Fruit fly (Drosophila melanogaster) whole organism, wandering third instar larva: ENCODE measurements around the gene CG3402.

Experiments
- CG32264 ChIP-seq: fragments of 200-800 bp; sonication (Bioruptor generic); optimal IDR thresholded peaks from 2 replicates; lab custom pipeline; 2016; ENCODE audit warnings: missing biosample characterization, missing genetic modification characterization
- Dfd ChIP-seq: fragments of >200 bp; optimal IDR thresholded peaks from 2 replicates; lab custom pipeline; 2017; ENCODE audit warnings: missing biosample characterization, missing genetic modification characterization
- Dif ChIP-seq: fragments of 200-275, 200-300 bp; sonication (Bioruptor generic); optimal IDR thresholded peaks from 2 replicates; lab custom pipeline; 2018; ENCODE audit warnings: missing biosample characterization, missing genetic modification characterization; ENCODE audit not compliant: partially characterized antibody
- GATAd ChIP-seq: sonication (Bioruptor generic); optimal IDR thresholded peaks from 2 replicates; lab custom pipeline; 2016; ENCODE audit warnings: missing biosample characterization, missing genetic modification characterization
- HLH106 ChIP-seq: fragments of 200-800 bp; optimal IDR thresholded peaks from 3 replicates; lab custom pipeline; 2019; ENCODE audit warnings: missing biosample characterization, mild to moderate bottlenecking, missing genetic modification characterization, moderate library complexity
- Hnf4 ChIP-seq: fragments of 200-800 bp; sonication (Bioruptor generic); optimal IDR thresholded peaks from 2 replicates; lab custom pipeline; 2016; ENCODE audit warnings: missing biosample characterization, mild to moderate bottlenecking, missing genetic modification characterization
- Hr78 ChIP-seq: fragments of >200 bp; optimal IDR thresholded peaks from 2 replicates; lab custom pipeline; 2017; ENCODE audit warnings: missing biosample characterization, missing genetic modification characterization
- Hr83 ChIP-seq: fragments of 200-300 bp; sonication (Bioruptor generic); optimal IDR thresholded peaks from 2 replicates; lab custom pipeline; 2016; ENCODE audit warnings: missing biosample characterization, mild to moderate bottlenecking, missing genetic modification characterization, moderate library complexity; ENCODE audit not compliant: poor library complexity, severe bottlenecking
- Jra ChIP-seq: sonication (Bioruptor generic); optimal IDR thresholded peaks from 2 replicates; lab custom pipeline; 2016; ENCODE audit warnings: missing biosample characterization, missing genetic modification characterization
- Myc ChIP-seq: fragments of >200 bp; optimal IDR thresholded peaks from 2 replicates; lab custom pipeline; 2017
- N ChIP-seq: fragments of >200 bp; optimal IDR thresholded peaks from 2 replicates; lab custom pipeline; 2018; ENCODE audit warnings: missing biosample characterization, missing external identifiers, missing genetic modification characterization
- OdsH ChIP-seq: fragments of 200-800 bp; sonication (Bioruptor generic); optimal IDR thresholded peaks from 2 replicates; lab custom pipeline; 2016; ENCODE audit warnings: missing biosample characterization, mild to moderate bottlenecking, missing genetic modification characterization
- Rel ChIP-seq, 2 experiments: fragments of 200-800 bp; sonication (Bioruptor generic) in 1 of 2; optimal IDR thresholded peaks; 2 replicates in 1 of 2; 3 replicates in 1 of 2; lab custom pipeline; 2016 to 2019; ENCODE audit warnings: mild to moderate bottlenecking in 2 of 2, missing biosample characterization in 2 of 2, missing genetic modification characterization in 2 of 2, moderate library complexity in 1 of 2
- Sp1 ChIP-seq: fragments of 200-800 bp; sonication (Bioruptor generic); optimal IDR thresholded peaks from 3 replicates; lab custom pipeline; 2019; ENCODE audit warnings: missing biosample characterization, mild to moderate bottlenecking, missing genetic modification characterization, moderate library complexity
- br ChIP-seq: fragments of 200-800 bp; sonication (Bioruptor generic); optimal IDR thresholded peaks from 2 replicates; lab custom pipeline; 2016; ENCODE audit warnings: missing biosample characterization, missing genetic modification characterization
- brk ChIP-seq: fragments of 200-800 bp; sonication (Bioruptor generic); optimal IDR thresholded peaks from 2 replicates; lab custom pipeline; 2016; ENCODE audit warnings: missing biosample characterization, mild to moderate bottlenecking, missing genetic modification characterization
- dmrt93B ChIP-seq: fragments of 200-800 bp; sonication (Bioruptor generic); optimal IDR thresholded peaks from 2 replicates; lab custom pipeline; 2018; ENCODE audit warnings: missing biosample characterization, mild to moderate bottlenecking, missing genetic modification characterization
- ey ChIP-seq: fragments of 200-800 bp; sonication (Bioruptor generic); optimal IDR thresholded peaks from 2 replicates; lab custom pipeline; 2016; ENCODE audit warnings: missing biosample characterization, missing genetic modification characterization
- foxo ChIP-seq, 2 experiments: fragments of 200-800 bp; sonication (Bioruptor generic); optimal IDR thresholded peaks; 2 replicates in 1 of 2; 3 replicates in 1 of 2; lab custom pipeline; 2016 to 2017; ENCODE audit warnings: missing biosample characterization in 2 of 2, missing genetic modification characterization in 2 of 2
- fru ChIP-seq: fragments of 200-800 bp; sonication (Bioruptor generic); optimal IDR thresholded peaks from 3 replicates; lab custom pipeline; 2016; ENCODE audit warnings: missing biosample characterization, mild to moderate bottlenecking, missing genetic modification characterization
- h ChIP-seq: fragments of 200-800 bp; sonication (Bioruptor generic); optimal IDR thresholded peaks from 3 replicates; lab custom pipeline; 2016; ENCODE audit warnings: missing biosample characterization, mild to moderate bottlenecking, missing genetic modification characterization
- jim ChIP-seq: fragments of 175-275, 200-325 bp; sonication (Bioruptor generic); optimal IDR thresholded peaks from 2 replicates; lab custom pipeline; 2016; ENCODE audit warnings: missing biosample characterization, mild to moderate bottlenecking, missing genetic modification characterization
- lola ChIP-seq: fragments of >200 bp; optimal IDR thresholded peaks from 2 replicates; lab custom pipeline; 2017; ENCODE audit warnings: missing biosample characterization, missing genetic modification characterization
- psq ChIP-seq: fragments of 200-800 bp; sonication (Bioruptor generic); optimal IDR thresholded peaks from 3 replicates; lab custom pipeline; 2017; ENCODE audit warnings: missing biosample characterization, mild to moderate bottlenecking, missing genetic modification characterization, moderate library complexity
- rgr ChIP-seq: fragments of 200-800 bp; sonication (Bioruptor generic); optimal IDR thresholded peaks from 3 replicates; lab custom pipeline; 2016; ENCODE audit warnings: missing biosample characterization, mild to moderate bottlenecking, missing genetic modification characterization
- sage ChIP-seq: fragments of 200-800 bp; sonication (Bioruptor generic); optimal IDR thresholded peaks from 2 replicates; lab custom pipeline; 2016; ENCODE audit warnings: missing biosample characterization, mild to moderate bottlenecking, missing genetic modification characterization
- sv ChIP-seq: fragments of 200-800 bp; sonication (Bioruptor generic); optimal IDR thresholded peaks from 3 replicates; lab custom pipeline; 2016; ENCODE audit warnings: missing biosample characterization, missing genetic modification characterization
- tai ChIP-seq: sonication (Bioruptor generic); optimal IDR thresholded peaks from 2 replicates; lab custom pipeline; 2016; ENCODE audit warnings: missing biosample characterization, missing genetic modification characterization
- usp ChIP-seq: fragments of >200 bp; optimal IDR thresholded peaks from 2 replicates; lab custom pipeline; 2017; ENCODE audit warnings: missing biosample characterization, missing genetic modification characterization
- woc ChIP-seq: sonication (Bioruptor generic); optimal IDR thresholded peaks from 2 replicates; lab custom pipeline; 2016; ENCODE audit warnings: missing biosample characterization, mild to moderate bottlenecking, missing genetic modification characterization

The CG3402 gene

dm6 chr3L:634319-635015 lies 18.2 kb downstream of the CG3402 start:
- TF ChIP-seq psq (GFP tag; lab: Kevin White, UChicago) (peak; percentile 52), br (GFP tag; lab: Kevin White, UChicago) (peak; percentile 73), GATAd (no peak), Hnf4 (peak; percentile 63), Hr78 (no peak), brk (GFP tag; lab: Kevin White, UChicago) (peak; percentile 16), lola (GFP tag; lab: Kevin White, UChicago) (no peak), woc (GFP tag; lab: Kevin White, UChicago) (peak; percentile 46), Jra (GFP tag; lab: Kevin White, UChicago) (peak; percentile 30), CG32264 (GFP tag; lab: Kevin White, UChicago) (peak; percentile 22), fru (peak; percentile 75), h (GFP tag; lab: Kevin White, UChicago) (peak; percentile 73), Sp1 (GFP tag; lab: Kevin White, UChicago) (peak; percentile 69), Hr83 (GFP tag; lab: Kevin White, UChicago) (no peak), Myc (lab: Kevin White, UChicago) (no peak), HLH106 (tag; lab: Kevin White, UChicago) (peak; percentile 64), rgr (GFP tag; lab: Kevin White, UChicago) (peak; percentile 74), sage (GFP tag; lab: Kevin White, UChicago) (no peak), N (GFP tag; lab: Kevin White, UChicago) (no peak), ey (GFP tag; lab: Kevin White, UChicago) (peak; percentile 73), OdsH (peak; percentile 68), foxo (GFP tag; optimal IDR thresholded peaks at IDR 0.05; lab: Kevin White, UChicago) (peak in 1 of 2 experiments; percentile 72), sv (peak; percentile 78), jim (GFP tag; lab: Kevin White, UChicago) (no peak), dmrt93B (GFP tag; lab: Kevin White, UChicago) (peak; percentile 24)
- TF ChIP-seq, all 38 proteins: peak for 17

dm6 chr3L:633272-634254 lies 19.1 kb downstream of the CG3402 start:
- peak; percentile 46 for TF ChIP-seq h (GFP tag; lab: Kevin White, UChicago)
- TF ChIP-seq Dfd (GFP tag; lab: Kevin White, UChicago) = peak; percentile 73
- no peak for TF ChIP-seq brk (GFP tag; lab: Kevin White, UChicago)
- TF ChIP-seq sv = peak; percentile 61
- no peak for TF ChIP-seq Sp1 (GFP tag; lab: Kevin White, UChicago)
- TF ChIP-seq br (GFP tag; lab: Kevin White, UChicago) = peak; percentile 39
- TF ChIP-seq Dif = no peak
- TF ChIP-seq CG32264 (GFP tag; lab: Kevin White, UChicago) = no peak
- no peak for TF ChIP-seq Hr83 (GFP tag; lab: Kevin White, UChicago)
- peak; percentile 27 for TF ChIP-seq HLH106 (tag; lab: Kevin White, UChicago)
- TF ChIP-seq psq (GFP tag; lab: Kevin White, UChicago) = peak; percentile 21
- TF ChIP-seq foxo (GFP tag; optimal IDR thresholded peaks at IDR 0.05; lab: Kevin White, UChicago) = peak in 1 of 2 experiments; percentile 53
- peak; percentile 61 for TF ChIP-seq ey (GFP tag; lab: Kevin White, UChicago)
- peak; percentile 57 for TF ChIP-seq fru
- TF ChIP-seq rgr (GFP tag; lab: Kevin White, UChicago) = peak; percentile 47
- no peak for TF ChIP-seq Jra (GFP tag; lab: Kevin White, UChicago)
- TF ChIP-seq woc (GFP tag; lab: Kevin White, UChicago) = peak; percentile 20
- TF ChIP-seq Rel (GFP tag; optimal IDR thresholded peaks at IDR 0.05; lab: Kevin White, UChicago) = no peak
- no peak for TF ChIP-seq Rel (tag; optimal IDR thresholded peaks at IDR 0.05; lab: Kevin White, UChicago)
- no peak for TF ChIP-seq lola (GFP tag; lab: Kevin White, UChicago)
- peak; percentile 3 for TF ChIP-seq dmrt93B (GFP tag; lab: Kevin White, UChicago)

dm6 chr3L:632058-632457 lies 20.6 kb downstream of the CG3402 start:
- no peak for TF ChIP-seq ey (GFP tag; lab: Kevin White, UChicago)
- TF ChIP-seq h (GFP tag; lab: Kevin White, UChicago) = no peak
- TF ChIP-seq usp (GFP tag; lab: Kevin White, UChicago) = no peak
- TF ChIP-seq tai (GFP tag; lab: Kevin White, UChicago) = no peak
